Fruit fly (Drosophila melanogaster): Measurements from ENCODE around the gene dmt.

The dmt gene

dm6 chr3R:9740713-9741112 is 29.8 kb downstream of the dmt start, which contains the start of gene Pnn (continued):
- peak; percentile 83 for TF ChIP-seq Sry-δ (GFP tag; optimal IDR thresholded peaks at IDR 0.05)
- peak; percentile 48 for TF ChIP-seq Sry-β (GFP tag; optimal IDR thresholded peaks at IDR 0.05)
- peak; percentile 75 for TF ChIP-seq MESR4 (GFP tag; optimal IDR thresholded peaks at IDR 0.05)
- peak; percentile 84 for TF ChIP-seq BEAF-32 (GFP tag; optimal IDR thresholded peaks at IDR 0.05)
- TF ChIP-seq Scr (GFP tag; IDR thresholded peaks at IDR 0.05; ENCODE audit: partially characterized antibody), result peak; percentile 93
- TF ChIP-seq CG11696 (GFP tag; IDR thresholded peaks at IDR 0.05), result no peak
- no peak for TF ChIP-seq Mes4 (GFP tag; optimal IDR thresholded peaks at IDR 0.05)
- no peak for TF ChIP-seq cg (GFP tag; optimal IDR thresholded peaks at IDR 0.05)
- no peak for TF ChIP-seq B-H1 (GFP tag; IDR thresholded peaks at IDR 0.05)
- TF ChIP-seq CG15073 (GFP tag; optimal IDR thresholded peaks at IDR 0.05), result no peak
- no peak for TF ChIP-seq Hmx (GFP tag; optimal IDR thresholded peaks at IDR 0.05)
- peak; percentile 90 for TF ChIP-seq vnd (GFP tag; IDR thresholded peaks at IDR 0.05; ENCODE audit: partially characterized antibody)
- no peak for TF ChIP-seq CG9215 (GFP tag; IDR thresholded peaks at IDR 0.05)
- no peak for TF ChIP-seq sisA (GFP tag; IDR thresholded peaks at IDR 0.05)
- no peak for TF ChIP-seq CG7786 (GFP tag; optimal IDR thresholded peaks at IDR 0.05)
- peak; percentile 32 for TF ChIP-seq Nf-YC (tag; optimal IDR thresholded peaks at IDR 0.05)
- TF ChIP-seq Bdp1 (GFP tag; optimal IDR thresholded peaks at IDR 0.05), result no peak
- TF ChIP-seq HLH4C (GFP tag; IDR thresholded peaks at IDR 0.05; ENCODE audit: partially characterized antibody), result peak; percentile 84
- TF ChIP-seq onecut (GFP tag; IDR thresholded peaks at IDR 0.05), result no peak
- no peak for TF ChIP-seq CG15601 (tag; optimal IDR thresholded peaks at IDR 0.05)
- no peak for TF ChIP-seq Six4 (GFP tag; optimal IDR thresholded peaks at IDR 0.05)
- peak; percentile 86 for TF ChIP-seq hb (GFP tag; IDR thresholded peaks at IDR 0.05; ENCODE audit: partially characterized antibody)
- no peak for TF ChIP-seq ken (GFP tag; IDR thresholded peaks at IDR 0.05)
- TF ChIP-seq unc-4 (GFP tag; IDR thresholded peaks at IDR 0.05; ENCODE audit: partially characterized antibody), result peak; percentile 90
- peak; percentile 21 for TF ChIP-seq phol (tag; optimal IDR thresholded peaks at IDR 0.05)
- no peak for TF ChIP-seq CHES-1-like (GFP tag; optimal IDR thresholded peaks at IDR 0.05)
- peak; percentile 88 for TF ChIP-seq CG6791 (GFP tag; IDR thresholded peaks at IDR 0.05; ENCODE audit: partially characterized antibody)
- peak; percentile 92 for TF ChIP-seq CG16813 (GFP tag; IDR thresholded peaks at IDR 0.05; ENCODE audit: partially characterized antibody)
- no peak for TF ChIP-seq CG10543 (GFP tag; optimal IDR thresholded peaks at IDR 0.05)
- TF ChIP-seq CG7271 (tag; optimal IDR thresholded peaks at IDR 0.05), result no peak
- no peak for TF ChIP-seq Lim3 (GFP tag; IDR thresholded peaks at IDR 0.05)
- no peak for TF ChIP-seq CkIIα-i1 (GFP tag; IDR thresholded peaks at IDR 0.05)
- TF ChIP-seq sr (GFP tag; IDR thresholded peaks at IDR 0.05), result no peak
- TF ChIP-seq CG14710 (tag; optimal IDR thresholded peaks at IDR 0.05), result peak; percentile 59
- no peak for TF ChIP-seq CG14667 (GFP tag; IDR thresholded peaks at IDR 0.05)
- no peak for TF ChIP-seq CG17612 (GFP tag; IDR thresholded peaks at IDR 0.05)
- no peak for TF ChIP-seq scrt (GFP tag; optimal IDR thresholded peaks at IDR 0.05)
- no peak for TF ChIP-seq Dip2 (GFP tag; IDR thresholded peaks at IDR 0.05)
- peak; percentile 30 for TF ChIP-seq CG12659 (GFP tag; optimal IDR thresholded peaks at IDR 0.05)
- TF ChIP-seq shn (GFP tag; optimal IDR thresholded peaks at IDR 0.05), result no peak
- TF ChIP-seq CG9727 (GFP tag; optimal IDR thresholded peaks at IDR 0.05), result no peak
- no peak for TF ChIP-seq tio (GFP tag; optimal IDR thresholded peaks at IDR 0.05)
- no peak for TF ChIP-seq tx (GFP tag; optimal IDR thresholded peaks at IDR 0.05)
- peak; percentile 88 for TF ChIP-seq CG34224 (GFP tag; IDR thresholded peaks at IDR 0.05; ENCODE audit: partially characterized antibody)
- no peak for TF ChIP-seq CG16815 (GFP tag; optimal IDR thresholded peaks at IDR 0.05)
- TF ChIP-seq vfl (GFP tag; optimal IDR thresholded peaks at IDR 0.05), result no peak
- peak; percentile 17 for TF ChIP-seq CG9797 (GFP tag; optimal IDR thresholded peaks at IDR 0.05)
- TF ChIP-seq ems (GFP tag; optimal IDR thresholded peaks at IDR 0.05), result no peak
- TF ChIP-seq mirr (GFP tag; optimal IDR thresholded peaks at IDR 0.05), result no peak
- peak; percentile 22 for TF ChIP-seq CG9437 (GFP tag; optimal IDR thresholded peaks at IDR 0.05)
- no peak for TF ChIP-seq Max (GFP tag; optimal IDR thresholded peaks at IDR 0.05)
